Worm (Caenorhabditis elegans) whole organism, L4 larva: Measurements from ENCODE around the gene dnj-5.

ENCODE experiments used
- fos-1 ChIP-seq: fragments of 150-350 bp; optimal IDR thresholded peaks from 2 replicates; lab custom pipeline; 2014; ENCODE audit warnings: missing biosample characterization, missing genetic modification characterization
- jun-1 ChIP-seq: fragments of 150-350 bp; optimal IDR thresholded peaks from 2 replicates; lab custom pipeline; 2014; ENCODE audit warnings: missing biosample characterization, missing genetic modification reagents, missing genetic modification characterization
- lin-13 ChIP-seq: fragments of 150-350 bp; optimal IDR thresholded peaks from 2 replicates; lab custom pipeline; 2014; ENCODE audit warnings: missing biosample characterization, missing genetic modification reagents, missing genetic modification characterization
- snpc-4 ChIP-seq: fragments of 150-350 bp; optimal IDR thresholded peaks from 2 replicates; lab custom pipeline; 2014; ENCODE audit warnings: missing biosample characterization, missing genetic modification characterization

- TF ChIP-seq jun-1 (tag; lab: Kevin White, UChicago) (no peak), fos-1 (no peak), lin-13 (GFP tag; lab: Kevin White, UChicago) (no peak), snpc-4 (tag; lab: Kevin White, UChicago) (no peak)
These were observed 33.7 kb upstream of the dnj-5 start for ce11 chrII:6891838-6892237.
